Worm (Caenorhabditis elegans) whole organism, late embryonic: ENCODE measurements around the gene W07B8.4.

Experiments used
- C08G9.2 ChIP-seq: sonication (generic microtip); optimal IDR thresholded peaks from 2 replicates; lab custom pipeline; 2016; ENCODE audit warnings: mild to moderate bottlenecking, missing genetic modification characterization, moderate library complexity, missing compliant biosample characterization
- C38D4.7 ChIP-seq: fragments of 200-800 bp; sonication (Bioruptor generic); optimal IDR thresholded peaks from 2 replicates; lab custom pipeline; 2018; ENCODE audit warnings: mild to moderate bottlenecking, missing genetic modification characterization, moderate library complexity, missing compliant biosample characterization
- T23F11.4 ChIP-seq: fragments of 200-800 bp; sonication (Bioruptor generic); optimal IDR thresholded peaks from 2 replicates; lab custom pipeline; 2018; ENCODE audit warnings: mild to moderate bottlenecking, missing genetic modification characterization, missing compliant biosample characterization
- Y22D7AL.16 ChIP-seq: sonication (generic microtip); optimal IDR thresholded peaks from 2 replicates; lab custom pipeline; 2016; ENCODE audit warnings: missing genetic modification characterization, missing compliant biosample characterization
- ama-1 ChIP-seq: fragments of 150-350 bp; optimal IDR thresholded peaks from 2 replicates; lab custom pipeline; 2014
- ceh-22 ChIP-seq: sonication (generic microtip); optimal IDR thresholded peaks from 2 replicates; lab custom pipeline; 2017; ENCODE audit warnings: missing biosample characterization, missing genetic modification characterization
- ceh-24 ChIP-seq: sonication (generic microtip); optimal IDR thresholded peaks from 2 replicates; lab custom pipeline; 2016; ENCODE audit warnings: mild to moderate bottlenecking, missing genetic modification characterization, missing compliant biosample characterization
- ceh-34 ChIP-seq: sonication (generic microtip); optimal IDR thresholded peaks from 2 replicates; lab custom pipeline; 2016; ENCODE audit warnings: mild to moderate bottlenecking, missing genetic modification characterization, missing compliant biosample characterization
- ceh-45 ChIP-seq: fragments of 200-800 bp; sonication (Bioruptor generic); IDR thresholded peaks from 2 replicates; pipeline ENCODE4 v1.3.6; 2022; ENCODE audit warnings: missing genetic modification reagents, missing genetic modification characterization, missing compliant biosample characterization
- dve-1 ChIP-seq: sonication (generic microtip); optimal IDR thresholded peaks from 2 replicates; lab custom pipeline; 2017; ENCODE audit warnings: antibody characterized with exemption, mild to moderate bottlenecking, missing genetic modification characterization, missing compliant biosample characterization
- elt-2 ChIP-seq: sonication (generic microtip); optimal IDR thresholded peaks from 2 replicates; lab custom pipeline; 2016; ENCODE audit warnings: missing genetic modification reagents, missing genetic modification characterization, missing compliant biosample characterization
- eyg-1 ChIP-seq: sonication (generic microtip); optimal IDR thresholded peaks from 2 replicates; lab custom pipeline; 2016; ENCODE audit warnings: missing genotype, missing genetic modification characterization, missing compliant biosample characterization
- fax-1 ChIP-seq: sonication (generic microtip); optimal IDR thresholded peaks from 2 replicates; lab custom pipeline; 2016; ENCODE audit warnings: missing genotype, missing genetic modification characterization, missing compliant biosample characterization
- fkh-10 ChIP-seq: fragments of 150-350 bp; optimal IDR thresholded peaks from 2 replicates; lab custom pipeline; 2014; ENCODE audit warnings: missing biosample characterization, missing genetic modification reagents, missing genetic modification characterization
- gmeb-2 ChIP-seq: sonication (generic microtip); optimal IDR thresholded peaks from 2 replicates; lab custom pipeline; 2016; ENCODE audit warnings: missing genetic modification characterization, inconsistent platforms, missing compliant biosample characterization
- hlh-15 ChIP-seq: sonication (generic microtip); optimal IDR thresholded peaks from 2 replicates; lab custom pipeline; 2016; ENCODE audit warnings: missing genetic modification characterization, missing compliant biosample characterization
- hlh-30 ChIP-seq: sonication (generic microtip); optimal IDR thresholded peaks from 2 replicates; lab custom pipeline; 2017; ENCODE audit warnings: antibody characterized with exemption, missing genetic modification characterization, missing compliant biosample characterization; ENCODE audit not compliant: insufficient read depth
- lim-6 ChIP-seq: sonication (generic microtip); optimal IDR thresholded peaks from 2 replicates; lab custom pipeline; 2016; ENCODE audit warnings: missing genetic modification characterization, missing compliant biosample characterization
- madf-2 ChIP-seq: sonication (generic microtip); optimal IDR thresholded peaks from 2 replicates; lab custom pipeline; 2017; ENCODE audit warnings: missing genetic modification characterization, missing compliant biosample characterization
- mec-3 ChIP-seq: sonication (generic microtip); optimal IDR thresholded peaks from 2 replicates; lab custom pipeline; 2016; ENCODE audit warnings: borderline replicate concordance, missing genetic modification characterization, missing compliant biosample characterization
- pax-1 ChIP-seq: fragments of 150-350 bp; optimal IDR thresholded peaks from 2 replicates; lab custom pipeline; 2014; ENCODE audit warnings: missing biosample characterization, missing genetic modification characterization
- pha-2 ChIP-seq: sonication (generic microtip); optimal IDR thresholded peaks from 2 replicates; lab custom pipeline; 2017; ENCODE audit warnings: mild to moderate bottlenecking, missing genetic modification characterization, missing compliant biosample characterization
- pha-4 ChIP-seq: fragments of 150-350 bp; optimal IDR thresholded peaks from 2 replicates; lab custom pipeline; 2018; ENCODE audit warnings: missing biosample characterization, missing genetic modification reagents, missing genetic modification characterization
- sdc-2 ChIP-seq: sonication (generic microtip); optimal IDR thresholded peaks from 2 replicates; lab custom pipeline; 2016; ENCODE audit warnings: missing genotype, missing genetic modification characterization, missing compliant biosample characterization
- syd-9 ChIP-seq: sonication (generic microtip); optimal IDR thresholded peaks from 2 replicates; lab custom pipeline; 2016; ENCODE audit warnings: mild to moderate bottlenecking, missing genetic modification characterization, moderate library complexity, missing compliant biosample characterization
- tbx-2 ChIP-seq: sonication (generic microtip); optimal IDR thresholded peaks from 2 replicates; lab custom pipeline; 2016; ENCODE audit warnings: missing genetic modification characterization, missing compliant biosample characterization
- tbx-7 ChIP-seq: sonication (generic microtip); optimal IDR thresholded peaks from 2 replicates; lab custom pipeline; 2016; ENCODE audit warnings: missing genotype, missing genetic modification characterization, missing compliant biosample characterization
- unc-3 ChIP-seq, 2 experiments: fragments of 200-800 bp in 1 of 2; sonication (Bioruptor generic) in 1 of 2; sonication (generic microtip) in 1 of 2; conservative IDR thresholded peaks in 1 of 2; optimal IDR thresholded peaks in 1 of 2; 2 replicates each; pipeline versions ENCODE4 v1.3.6 to Lab custom; 2016 to 2022; ENCODE audit warnings: missing compliant biosample characterization in 2 of 2, missing genetic modification characterization in 2 of 2, missing genetic modification reagents in 1 of 2
- unc-42 ChIP-seq: sonication (generic microtip); optimal IDR thresholded peaks from 2 replicates; lab custom pipeline; 2016; ENCODE audit warnings: missing genotype, missing genetic modification characterization, missing compliant biosample characterization
- unc-55 ChIP-seq: sonication (generic microtip); optimal IDR thresholded peaks from 2 replicates; lab custom pipeline; 2017; ENCODE audit warnings: missing biosample characterization, missing genetic modification reagents, missing genetic modification characterization
- zip-5 ChIP-seq: sonication (generic microtip); optimal IDR thresholded peaks from 2 replicates; lab custom pipeline; 2016; ENCODE audit warnings: missing genetic modification characterization, missing compliant biosample characterization

The W07B8.4 gene

ce11 chrV:1158247-1158646, 26.5 kb upstream of the W07B8.4 start:
- TF ChIP-seq ama-1 (lab: Kevin White, UChicago): peak; percentile 56
- TF ChIP-seq pha-4 (tag; lab: Kevin White, UChicago): no peak

DNA sequence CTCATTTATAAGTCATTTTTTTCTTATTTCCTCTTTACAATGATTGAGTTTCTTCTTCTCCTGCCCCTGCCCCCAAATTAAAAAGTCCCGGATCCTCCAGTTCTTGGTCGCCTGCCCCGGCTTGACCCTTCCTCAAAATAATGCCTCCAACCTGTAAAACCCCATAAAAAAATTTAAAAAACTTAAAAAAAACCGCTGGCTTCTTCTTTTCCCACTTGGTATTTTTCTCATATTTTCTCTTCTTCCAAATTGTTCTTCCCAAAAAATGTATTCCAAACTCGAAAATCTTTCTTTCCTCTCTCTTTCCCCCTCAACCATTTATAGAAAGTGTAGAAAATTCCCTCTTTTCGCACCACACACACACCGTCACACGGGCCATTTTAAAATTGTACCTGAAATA, 25.7 kb upstream of the W07B8.4 start:
- TF ChIP-seq C38D4.7 (GFP tag; lab: Kevin White, UChicago): no peak
- TF ChIP-seq ceh-45 (GFP tag; lab: Robert Waterston, UW): no peak
- TF ChIP-seq pax-1 (tag; lab: Kevin White, UChicago): no peak
- TF ChIP-seq C08G9.2 (tag; lab: Kevin White, UChicago): no peak
- TF ChIP-seq fkh-10 (GFP tag; lab: Kevin White, UChicago): no peak
- no peak for TF ChIP-seq eyg-1
- no peak for TF ChIP-seq syd-9
- no peak for TF ChIP-seq dve-1 (tag; lab: Kevin White, UChicago)
- no peak for TF ChIP-seq mec-3 (tag; lab: Kevin White, UChicago)
- TF ChIP-seq pha-2 (tag; lab: Kevin White, UChicago): no peak
- TF ChIP-seq tbx-7 (tag; lab: Kevin White, UChicago): no peak
- no peak for TF ChIP-seq ama-1 (lab: Kevin White, UChicago)
- no peak for TF ChIP-seq hlh-15 (tag; lab: Kevin White, UChicago)
- TF ChIP-seq sdc-2 (tag; lab: Kevin White, UChicago): no peak
- no peak for TF ChIP-seq zip-5 (tag; lab: Kevin White, UChicago)
- TF ChIP-seq gmeb-2: no peak
- no peak for TF ChIP-seq elt-2 (tag; lab: Kevin White, UChicago)
- no peak for TF ChIP-seq madf-2 (tag; lab: Kevin White, UChicago)
- no peak for TF ChIP-seq tbx-2 (tag; lab: Kevin White, UChicago)

ce11 chrV:1156431-1156830, 24.7 kb upstream of the W07B8.4 start:
- no peak for TF ChIP-seq ama-1 (lab: Kevin White, UChicago)
- TF ChIP-seq fax-1: no peak
- TF ChIP-seq hlh-30 (tag; lab: Kevin White, UChicago): no peak
- TF ChIP-seq C38D4.7 (GFP tag; lab: Kevin White, UChicago): no peak
- no peak for TF ChIP-seq unc-42
- no peak for TF ChIP-seq ceh-22 (tag; lab: Kevin White, UChicago)
- TF ChIP-seq Y22D7AL.16 (tag; lab: Kevin White, UChicago): no peak
- TF ChIP-seq unc-3 (GFP tag; conservative IDR thresholded peaks at IDR 0.05; lab: Robert Waterston, UW): no peak
- TF ChIP-seq unc-3 (tag; optimal IDR thresholded peaks at IDR 0.05; lab: Kevin White, UChicago): no peak
- TF ChIP-seq pha-4 (tag; lab: Kevin White, UChicago): no peak
- TF ChIP-seq ceh-34 (tag; lab: Kevin White, UChicago): no peak
- TF ChIP-seq ceh-24 (tag; lab: Kevin White, UChicago): no peak
- TF ChIP-seq lim-6 (tag; lab: Kevin White, UChicago): no peak
- TF ChIP-seq T23F11.4: no peak
- TF ChIP-seq zip-5 (tag; lab: Kevin White, UChicago): no peak
- no peak for TF ChIP-seq syd-9

DNA sequence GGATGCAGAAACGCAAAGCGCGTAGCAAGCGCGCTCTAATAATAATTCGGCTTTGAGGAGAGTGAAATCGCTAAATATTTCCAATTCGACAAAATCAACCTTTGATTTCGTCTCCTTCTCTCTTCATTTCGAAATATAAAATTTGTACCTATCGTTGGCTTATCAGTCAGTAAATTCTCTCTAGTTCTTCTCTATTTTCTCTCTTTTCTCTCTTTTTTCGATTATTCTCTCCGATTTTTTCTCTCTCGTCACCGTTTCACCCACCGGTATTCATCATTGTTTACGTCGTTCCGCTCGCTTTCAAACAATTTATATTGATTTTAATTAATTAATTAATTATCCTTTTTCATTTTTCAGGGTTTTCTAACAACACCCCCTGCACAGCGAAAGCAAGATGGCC, 24.2 kb upstream of the W07B8.4 start, which contains the start of gene cmd-1:
Gene cmd-1 (plus strand): TSS at position 358 of the 400 bp plus-strand sequence.
- TF ChIP-seq unc-55 (peak; percentile 12), mec-3 (tag; lab: Kevin White, UChicago) (no peak)

DNA sequence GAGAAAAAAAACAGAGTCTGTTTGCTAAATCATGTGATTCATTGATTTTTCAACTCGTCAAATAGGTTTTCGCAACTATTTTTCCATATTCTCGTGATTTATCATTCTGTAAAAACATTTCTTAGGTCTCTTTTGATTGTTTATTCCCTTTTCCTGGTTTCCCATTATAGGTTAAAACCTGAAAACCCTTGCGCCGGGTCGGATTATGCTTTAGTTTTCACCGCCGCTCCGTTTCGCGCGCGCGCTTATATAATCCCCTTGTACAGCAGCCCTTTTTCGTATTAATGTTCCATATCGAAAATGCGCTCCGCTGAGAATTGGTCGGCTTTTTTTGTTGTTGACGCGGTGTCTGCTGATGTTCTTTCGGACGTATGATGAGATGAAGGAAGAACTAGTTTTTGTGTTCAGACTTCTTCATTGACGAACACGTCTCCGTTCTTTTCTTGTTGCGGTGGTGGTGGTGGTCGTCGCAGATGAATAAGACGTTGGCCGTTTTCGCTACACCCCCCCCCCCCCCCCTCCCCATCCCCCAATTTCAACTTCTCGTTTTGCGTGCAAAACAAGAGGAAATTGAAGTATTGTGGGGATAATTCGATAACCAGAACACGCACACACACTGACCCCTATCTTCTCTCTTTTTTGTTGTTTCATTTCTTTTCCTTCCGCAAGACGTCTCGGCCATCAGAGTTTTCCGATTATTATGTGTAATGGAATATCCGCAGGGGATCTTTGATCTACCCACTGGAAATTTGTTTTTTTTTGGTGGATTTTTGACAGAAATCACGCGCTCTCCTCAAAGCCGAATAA, 22.9 kb upstream of the W07B8.4 start:
- TF ChIP-seq unc-42: peak; percentile 76
- no peak for TF ChIP-seq ama-1 (lab: Kevin White, UChicago)
